Fruit fly (Drosophila melanogaster): ENCODE results near the gene fan.

DNA sequence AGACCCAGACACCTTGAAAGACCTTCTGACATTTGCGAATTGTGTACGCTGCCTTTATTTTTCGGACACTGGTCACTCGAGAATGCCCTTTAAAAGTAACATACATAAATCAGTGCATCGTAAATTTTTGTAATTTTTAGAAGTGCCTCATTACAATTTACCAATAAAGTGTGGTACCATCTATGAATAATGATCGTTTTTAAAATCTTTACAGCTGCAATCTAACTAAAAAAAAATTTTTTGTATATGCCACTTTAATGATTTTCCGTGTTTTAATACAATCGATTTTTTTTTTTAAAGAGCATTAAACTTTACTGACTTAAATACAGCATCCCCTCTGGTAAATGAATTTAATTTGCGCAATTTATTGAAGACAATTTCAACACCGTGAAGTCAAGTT lies 48.1 kb downstream of the fan start:
- TF ChIP-seq h (optimal IDR thresholded peaks at IDR 0.05) (no peak), ttk (optimal IDR thresholded peaks at IDR 0.05) (no peak), psq (optimal IDR thresholded peaks at IDR 0.05) (no peak)
